Worm (Caenorhabditis elegans) whole organism, L4/young adult: Measurements from ENCODE around the gene C06E2.9.

Experiments
- W03F9.2 ChIP-seq: fragments of 150-350 bp; optimal IDR thresholded peaks from 2 replicates; lab custom pipeline; 2014; ENCODE audit warnings: missing biosample characterization, missing genetic modification characterization
- dao-5 ChIP-seq: sonication (generic microtip); optimal IDR thresholded peaks from 2 replicates; lab custom pipeline; 2016; ENCODE audit warnings: missing genotype, missing genetic modification characterization, moderate library complexity, missing compliant biosample characterization
- him-1 ChIP-seq: sonication (generic microtip); optimal IDR thresholded peaks from 2 replicates; lab custom pipeline; 2016; ENCODE audit warnings: missing genotype, missing genetic modification reagents, missing genetic modification characterization, missing compliant biosample characterization

ce11 chrX:8882162-8882561 lies 21.1 kb downstream of the C06E2.9 start:
- no peak for TF ChIP-seq dao-5 (tag; lab: Kevin White, UChicago)
- TF ChIP-seq him-1 (tag; lab: Kevin White, UChicago), result no peak
- TF ChIP-seq W03F9.2, result no peak
